Worm (Caenorhabditis elegans) whole organism, late embryonic: ENCODE data around the gene hmit-1.2.

Source experiments
- C08G9.2 ChIP-seq: sonication (generic microtip); optimal IDR thresholded peaks from 2 replicates; lab custom pipeline; 2016; ENCODE audit warnings: mild to moderate bottlenecking, missing genetic modification characterization, moderate library complexity, missing compliant biosample characterization
- C38D4.7 ChIP-seq: fragments of 200-800 bp; sonication (Bioruptor generic); optimal IDR thresholded peaks from 2 replicates; lab custom pipeline; 2018; ENCODE audit warnings: mild to moderate bottlenecking, missing genetic modification characterization, moderate library complexity, missing compliant biosample characterization
- K09A11.1 ChIP-seq: sonication (generic microtip); optimal IDR thresholded peaks from 2 replicates; lab custom pipeline; 2017; ENCODE audit warnings: antibody characterized with exemption, mild to moderate bottlenecking, missing genetic modification characterization, missing compliant biosample characterization; ENCODE audit not compliant: insufficient read depth
- T23F11.4 ChIP-seq: fragments of 200-800 bp; sonication (Bioruptor generic); optimal IDR thresholded peaks from 2 replicates; lab custom pipeline; 2018; ENCODE audit warnings: mild to moderate bottlenecking, missing genetic modification characterization, missing compliant biosample characterization
- Y22D7AL.16 ChIP-seq: sonication (generic microtip); optimal IDR thresholded peaks from 2 replicates; lab custom pipeline; 2016; ENCODE audit warnings: missing genetic modification characterization, missing compliant biosample characterization
- ahr-1 ChIP-seq: sonication (generic microtip); optimal IDR thresholded peaks from 2 replicates; lab custom pipeline; 2016; ENCODE audit warnings: missing genetic modification characterization, missing compliant biosample characterization
- ama-1 ChIP-seq: fragments of 150-350 bp; optimal IDR thresholded peaks from 2 replicates; lab custom pipeline; 2014
- ceh-22 ChIP-seq: sonication (generic microtip); optimal IDR thresholded peaks from 2 replicates; lab custom pipeline; 2017; ENCODE audit warnings: missing biosample characterization, missing genetic modification characterization
- ceh-31 ChIP-seq: sonication (generic microtip); optimal IDR thresholded peaks from 2 replicates; lab custom pipeline; 2016; ENCODE audit warnings: missing genetic modification characterization, missing compliant biosample characterization
- ceh-34 ChIP-seq: sonication (generic microtip); optimal IDR thresholded peaks from 2 replicates; lab custom pipeline; 2016; ENCODE audit warnings: mild to moderate bottlenecking, missing genetic modification characterization, missing compliant biosample characterization
- ceh-45 ChIP-seq: fragments of 200-800 bp; sonication (Bioruptor generic); IDR thresholded peaks from 2 replicates; pipeline ENCODE4 v1.3.6; 2022; ENCODE audit warnings: missing genetic modification reagents, missing genetic modification characterization, missing compliant biosample characterization
- ceh-9 ChIP-seq: sonication (generic microtip); optimal IDR thresholded peaks from 2 replicates; lab custom pipeline; 2016; ENCODE audit warnings: mild to moderate bottlenecking, missing genetic modification characterization, inconsistent platforms, missing compliant biosample characterization
- che-1 ChIP-seq: sonication (generic microtip); optimal IDR thresholded peaks from 2 replicates; lab custom pipeline; 2016; ENCODE audit warnings: mild to moderate bottlenecking, missing genetic modification characterization, missing compliant biosample characterization
- dmd-4 ChIP-seq: sonication (generic microtip); optimal IDR thresholded peaks from 2 replicates; lab custom pipeline; 2016; ENCODE audit warnings: borderline replicate concordance, missing genetic modification characterization, missing compliant biosample characterization
- elt-2 ChIP-seq: sonication (generic microtip); optimal IDR thresholded peaks from 2 replicates; lab custom pipeline; 2016; ENCODE audit warnings: missing genetic modification reagents, missing genetic modification characterization, missing compliant biosample characterization
- fkh-10 ChIP-seq: fragments of 150-350 bp; optimal IDR thresholded peaks from 2 replicates; lab custom pipeline; 2014; ENCODE audit warnings: missing biosample characterization, missing genetic modification reagents, missing genetic modification characterization
- hlh-15 ChIP-seq: sonication (generic microtip); optimal IDR thresholded peaks from 2 replicates; lab custom pipeline; 2016; ENCODE audit warnings: missing genetic modification characterization, missing compliant biosample characterization
- hlh-30 ChIP-seq: sonication (generic microtip); optimal IDR thresholded peaks from 2 replicates; lab custom pipeline; 2017; ENCODE audit warnings: antibody characterized with exemption, missing genetic modification characterization, missing compliant biosample characterization; ENCODE audit not compliant: insufficient read depth
- hlh-6 ChIP-seq: sonication (generic microtip); optimal IDR thresholded peaks from 2 replicates; lab custom pipeline; 2016; ENCODE audit warnings: missing genotype, missing genetic modification characterization, missing compliant biosample characterization
- hlh-8 ChIP-seq: sonication (generic microtip); optimal IDR thresholded peaks from 2 replicates; lab custom pipeline; 2016; ENCODE audit warnings: missing genotype, missing genetic modification characterization, missing compliant biosample characterization
- lin-11 ChIP-seq: fragments of 200-800 bp; sonication (Bioruptor generic); optimal IDR thresholded peaks from 2 replicates; lab custom pipeline; 2018; ENCODE audit warnings: mild to moderate bottlenecking, missing genetic modification characterization, missing compliant biosample characterization
- madf-2 ChIP-seq: sonication (generic microtip); optimal IDR thresholded peaks from 2 replicates; lab custom pipeline; 2017; ENCODE audit warnings: missing genetic modification characterization, missing compliant biosample characterization
- mec-3 ChIP-seq: sonication (generic microtip); optimal IDR thresholded peaks from 2 replicates; lab custom pipeline; 2016; ENCODE audit warnings: borderline replicate concordance, missing genetic modification characterization, missing compliant biosample characterization
- nhr-11 ChIP-seq: fragments of 150-350 bp; optimal IDR thresholded peaks from 2 replicates; lab custom pipeline; 2014; ENCODE audit warnings: missing biosample characterization, missing genetic modification characterization
- nhr-232 ChIP-seq: sonication (generic microtip); optimal IDR thresholded peaks from 2 replicates; lab custom pipeline; 2016; ENCODE audit warnings: missing genetic modification characterization, missing compliant biosample characterization
- odd-2 ChIP-seq: sonication (generic microtip); optimal IDR thresholded peaks from 2 replicates; lab custom pipeline; 2017; ENCODE audit warnings: antibody characterized with exemption, mild to moderate bottlenecking, missing genetic modification characterization, missing compliant biosample characterization
- pat-9 ChIP-seq: fragments of 200-800 bp; sonication (Bioruptor generic); optimal IDR thresholded peaks from 2 replicates; lab custom pipeline; 2018; ENCODE audit warnings: mild to moderate bottlenecking, missing genetic modification characterization, moderate library complexity, missing compliant biosample characterization
- pax-1 ChIP-seq: fragments of 150-350 bp; optimal IDR thresholded peaks from 2 replicates; lab custom pipeline; 2014; ENCODE audit warnings: missing biosample characterization, missing genetic modification characterization
- pha-2 ChIP-seq: sonication (generic microtip); optimal IDR thresholded peaks from 2 replicates; lab custom pipeline; 2017; ENCODE audit warnings: mild to moderate bottlenecking, missing genetic modification characterization, missing compliant biosample characterization
- pqm-1 ChIP-seq: sonication (generic microtip); optimal IDR thresholded peaks from 2 replicates; lab custom pipeline; 2016; ENCODE audit warnings: missing genetic modification characterization, missing compliant biosample characterization
- pros-1 ChIP-seq: fragments of 150-350 bp; optimal IDR thresholded peaks from 2 replicates; lab custom pipeline; 2014; ENCODE audit warnings: missing biosample characterization, missing genetic modification reagents, missing genetic modification characterization
- sox-2 ChIP-seq: fragments of 200-800 bp; sonication (Bioruptor generic); IDR thresholded peaks from 2 replicates; pipeline ENCODE4 v1.3.6; 2022; ENCODE audit warnings: missing genetic modification reagents, missing genetic modification characterization, missing compliant biosample characterization
- tbx-2 ChIP-seq: sonication (generic microtip); optimal IDR thresholded peaks from 2 replicates; lab custom pipeline; 2016; ENCODE audit warnings: missing genetic modification characterization, missing compliant biosample characterization
- tbx-7 ChIP-seq: sonication (generic microtip); optimal IDR thresholded peaks from 2 replicates; lab custom pipeline; 2016; ENCODE audit warnings: missing genotype, missing genetic modification characterization, missing compliant biosample characterization
- ttx-3 ChIP-seq: sonication (generic microtip); optimal IDR thresholded peaks from 2 replicates; lab custom pipeline; 2016; ENCODE audit warnings: missing genetic modification reagents, missing genetic modification characterization, missing compliant biosample characterization
- unc-3 ChIP-seq, 2 experiments: fragments of 200-800 bp in 1 of 2; sonication (Bioruptor generic) in 1 of 2; sonication (generic microtip) in 1 of 2; conservative IDR thresholded peaks in 1 of 2; optimal IDR thresholded peaks in 1 of 2; 2 replicates each; pipeline versions ENCODE4 v1.3.6 to Lab custom; 2016 to 2022; ENCODE audit warnings: missing compliant biosample characterization in 2 of 2, missing genetic modification characterization in 2 of 2, missing genetic modification reagents in 1 of 2
- unc-42 ChIP-seq: sonication (generic microtip); optimal IDR thresholded peaks from 2 replicates; lab custom pipeline; 2016; ENCODE audit warnings: missing genotype, missing genetic modification characterization, missing compliant biosample characterization
- unc-55 ChIP-seq: sonication (generic microtip); optimal IDR thresholded peaks from 2 replicates; lab custom pipeline; 2017; ENCODE audit warnings: missing biosample characterization, missing genetic modification reagents, missing genetic modification characterization
- zip-5 ChIP-seq: sonication (generic microtip); optimal IDR thresholded peaks from 2 replicates; lab custom pipeline; 2016; ENCODE audit warnings: missing genetic modification characterization, missing compliant biosample characterization
- ztf-16 ChIP-seq: sonication (generic microtip); optimal IDR thresholded peaks from 2 replicates; lab custom pipeline; 2017; ENCODE audit warnings: missing genetic modification characterization, missing compliant biosample characterization

The hmit-1.2 gene

ce11 chrV:18524460-18524859 lies at the start of gene hmit-1.2:
TSS of gene hmit-1.2 (plus strand) at chrV:18524760.
- TF ChIP-seq elt-2 (tag; lab: Kevin White, UChicago) = no peak
- TF ChIP-seq ceh-22 = no peak
- no peak for TF ChIP-seq che-1
- no peak for TF ChIP-seq unc-3 (GFP tag; conservative IDR thresholded peaks at IDR 0.05; lab: Robert Waterston, UW)
- no peak for TF ChIP-seq unc-3 (tag; optimal IDR thresholded peaks at IDR 0.05; lab: Kevin White, UChicago)
- no peak for TF ChIP-seq ztf-16 (tag; lab: Kevin White, UChicago)
- no peak for TF ChIP-seq pax-1 (tag; lab: Kevin White, UChicago)
- no peak for TF ChIP-seq C38D4.7
- TF ChIP-seq pros-1 (tag; lab: Kevin White, UChicago) = no peak
- TF ChIP-seq pat-9 = no peak
- TF ChIP-seq Y22D7AL.16 (tag; lab: Kevin White, UChicago) = no peak
- TF ChIP-seq odd-2 (tag; lab: Kevin White, UChicago) = no peak
- no peak for TF ChIP-seq hlh-6 (tag; lab: Kevin White, UChicago)
- TF ChIP-seq pha-2 (tag; lab: Kevin White, UChicago) = no peak
- TF ChIP-seq tbx-2 (tag; lab: Kevin White, UChicago) = no peak

DNA sequence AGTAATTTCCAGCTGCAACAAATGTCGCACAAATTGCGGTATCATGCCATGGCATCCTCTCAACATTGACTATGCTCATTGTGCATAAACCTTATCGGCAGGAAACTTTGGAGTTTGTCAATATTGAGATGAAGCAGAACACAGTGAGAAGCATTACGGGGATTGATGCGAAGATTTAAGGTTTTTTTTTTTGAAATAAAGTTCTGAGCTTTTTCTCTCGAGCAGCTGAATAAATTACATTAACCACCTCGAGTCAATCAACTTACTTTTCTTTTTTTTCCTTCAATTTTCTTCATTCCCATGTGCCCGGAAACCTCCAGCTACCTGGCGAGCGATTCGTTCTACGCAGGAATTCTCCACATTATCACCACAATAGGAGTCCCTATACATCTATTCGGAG lies 48.5 kb upstream of the hmit-1.2 start, which contains the start of gene srh-179:
TSS of gene srh-179 (plus strand) at position 301 of the 400 bp plus-strand sequence.
- no peak for TF ChIP-seq nhr-232 (tag; lab: Kevin White, UChicago)

DNA sequence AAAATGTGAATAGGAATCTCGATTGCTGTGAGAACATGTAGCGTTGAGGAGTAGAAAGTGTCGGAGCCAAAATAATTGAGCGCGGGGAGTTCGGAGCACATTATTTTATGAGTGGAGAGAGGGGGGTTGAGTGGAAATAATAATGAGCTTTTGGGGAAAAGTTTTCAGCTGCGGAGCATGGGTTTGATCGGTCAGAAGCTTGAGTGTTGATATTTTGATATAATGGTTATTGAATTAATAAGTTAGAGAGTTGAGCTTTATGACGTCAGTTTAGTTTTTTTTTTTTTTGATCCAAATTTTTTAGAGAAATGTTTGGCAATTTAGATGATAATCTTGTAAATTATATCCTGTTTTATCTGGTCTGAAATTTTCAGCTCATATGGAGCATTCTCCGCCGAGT lies 44.3 kb upstream of the hmit-1.2 start, which contains the start of gene srh-178:
TSS of gene srh-178 (minus strand) at position 101 of the 400 bp plus-strand sequence.
- TF ChIP-seq che-1 (no peak), zip-5 (tag; lab: Kevin White, UChicago) (no peak), nhr-11 (tag; lab: Kevin White, UChicago) (no peak), unc-55 (GFP tag; lab: Kevin White, UChicago) (no peak), K09A11.1 (tag; lab: Kevin White, UChicago) (no peak), tbx-2 (tag; lab: Kevin White, UChicago) (no peak), ttx-3 (tag; lab: Kevin White, UChicago) (no peak), C08G9.2 (tag; lab: Kevin White, UChicago) (no peak), ahr-1 (no peak), ztf-16 (tag; lab: Kevin White, UChicago) (no peak), pha-2 (tag; lab: Kevin White, UChicago) (no peak), ceh-9 (tag; lab: Kevin White, UChicago) (no peak), hlh-15 (tag; lab: Kevin White, UChicago) (no peak), T23F11.4 (GFP tag; lab: Kevin White, UChicago) (no peak), hlh-8 (tag; lab: Kevin White, UChicago) (no peak)
- TF ChIP-seq, all 69 proteins: peak for 0

DNA sequence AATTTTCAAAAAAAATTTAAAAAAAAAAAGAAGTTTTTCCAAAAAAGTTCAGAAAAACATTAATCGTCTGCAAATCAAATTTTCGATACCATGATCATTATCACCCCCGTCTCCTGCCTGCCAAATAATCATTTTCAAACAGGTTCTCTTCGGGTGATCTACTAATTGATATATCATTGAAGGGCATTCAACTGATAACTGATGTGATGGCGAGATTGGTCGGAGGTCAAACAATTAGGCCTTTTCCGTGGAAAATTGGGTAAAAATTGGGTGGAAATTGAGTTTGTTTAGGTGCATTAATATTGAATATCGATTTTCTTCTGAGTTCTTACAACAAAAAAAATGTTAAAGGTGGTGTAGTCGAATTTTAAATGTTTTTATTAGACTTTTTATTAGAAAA lies 37.4 kb upstream of the hmit-1.2 start, which contains the start of gene Y51A2D.18:
TSS of gene Y51A2D.18 (minus strand) at position 101 of the 400 bp plus-strand sequence.
- TF ChIP-seq tbx-7 (tag; lab: Kevin White, UChicago) (no peak), dmd-4 (tag; lab: Kevin White, UChicago) (no peak), ceh-31 (tag; lab: Kevin White, UChicago) (no peak), lin-11 (tag; lab: Kevin White, UChicago) (no peak), pqm-1 (no peak), ceh-45 (GFP tag; lab: Robert Waterston, UW) (no peak), mec-3 (tag; lab: Kevin White, UChicago) (no peak), hlh-15 (tag; lab: Kevin White, UChicago) (no peak), hlh-30 (tag; lab: Kevin White, UChicago) (no peak), tbx-2 (tag; lab: Kevin White, UChicago) (no peak), madf-2 (no peak), fkh-10 (GFP tag; lab: Kevin White, UChicago) (no peak), sox-2 (GFP tag; lab: Robert Waterston, UW) (no peak), pha-2 (tag; lab: Kevin White, UChicago) (no peak), ceh-34 (no peak), unc-42 (tag; lab: Kevin White, UChicago) (no peak), ama-1 (lab: Kevin White, UChicago) (no peak), Y22D7AL.16 (tag; lab: Kevin White, UChicago) (no peak)
